Fruit fly (Drosophila melanogaster): Measurements from ENCODE around the gene mtrm.
A peak's percentile ranks its signal among the peaks of the same experiment; 100 is the strongest.

mtrm gene

DNA sequence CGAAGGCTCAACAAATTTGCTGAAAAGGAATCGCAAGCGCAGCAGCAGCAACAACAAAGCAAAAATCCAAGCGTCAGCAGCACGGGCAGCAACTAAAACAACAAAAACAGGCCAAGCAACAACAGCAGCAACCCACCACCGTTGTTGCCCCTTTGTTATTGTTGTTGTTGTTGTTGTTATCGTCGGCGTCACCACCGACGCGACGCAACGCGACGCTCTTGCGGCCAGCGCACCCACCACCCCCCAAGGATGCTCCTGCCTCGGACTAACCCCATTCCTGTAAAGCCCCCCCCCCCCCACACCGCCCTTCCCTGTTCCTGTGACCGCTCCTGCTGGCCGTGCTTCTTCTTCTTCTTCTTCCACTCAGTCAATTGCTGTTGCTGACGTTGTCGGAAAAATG is 37.9 kb downstream of the mtrm start (continued):
- 0 out of 2 replicates have a peak, but pooled peaks have one; percentile 20 for TF ChIP-seq MBD-R2 (GFP tag; IDR thresholded peaks at IDR 0.05)
- TF ChIP-seq sd (tag; optimal IDR thresholded peaks at IDR 0.05): no peak
- TF ChIP-seq Lim3 (GFP tag; IDR thresholded peaks at IDR 0.05): no peak
- no peak for TF ChIP-seq wek (GFP tag; optimal IDR thresholded peaks at IDR 0.05)
- TF ChIP-seq pan (optimal IDR thresholded peaks at IDR 0.05): no peak
- TF ChIP-seq pan (GFP tag; optimal IDR thresholded peaks at IDR 0.05 in 1 of 2, IDR thresholded peaks at IDR 0.05 in 1 of 2): no peak
- 0 out of 3 replicates have a peak, but pooled peaks have one; percentile 19 for TF ChIP-seq CG34422 (GFP tag; IDR thresholded peaks at IDR 0.05)
- no peak for TF ChIP-seq CG10462 (GFP tag; optimal IDR thresholded peaks at IDR 0.05)
- no peak for TF ChIP-seq CG6689 (GFP tag; IDR thresholded peaks at IDR 0.05)
- no peak for TF ChIP-seq CG13424 (tag; optimal IDR thresholded peaks at IDR 0.05)
- TF ChIP-seq hbn (GFP tag; IDR thresholded peaks at IDR 0.05; ENCODE audit: partially characterized antibody): no peak
- no peak for TF ChIP-seq CG1529 (GFP tag; optimal IDR thresholded peaks at IDR 0.05)
- TF ChIP-seq CG4404 (GFP tag; IDR thresholded peaks at IDR 0.05): no peak
- TF ChIP-seq CG3995 (GFP tag; optimal IDR thresholded peaks at IDR 0.05): no peak
- TF ChIP-seq CG18262 (tag; optimal IDR thresholded peaks at IDR 0.05): no peak
- TF ChIP-seq H15 (GFP tag; IDR thresholded peaks at IDR 0.05): no peak
- no peak for TF ChIP-seq CG12071 (GFP tag; optimal IDR thresholded peaks at IDR 0.05)
- TF ChIP-seq CG12391 (tag; optimal IDR thresholded peaks at IDR 0.05): no peak
- TF ChIP-seq CG10267 (tag; optimal IDR thresholded peaks at IDR 0.05): no peak
- TF ChIP-seq knrl (GFP tag; IDR thresholded peaks at IDR 0.05; ENCODE audit: partially characterized antibody): 0 out of 3 replicates have a peak, but pooled peaks have one; percentile 17
- TF ChIP-seq Adf1 (GFP tag; IDR thresholded peaks at IDR 0.05): peak; percentile 49; the same call in 1 of the 2 replicates
- TF ChIP-seq CG9437 (GFP tag; optimal IDR thresholded peaks at IDR 0.05): no peak
- TF ChIP-seq Sry-δ (GFP tag; optimal IDR thresholded peaks at IDR 0.05): no peak
- TF ChIP-seq CG32767 (GFP tag; IDR thresholded peaks at IDR 0.05): 0 out of 2 replicates have a peak, but pooled peaks have one; percentile 14
- peak; percentile 39 for TF ChIP-seq Hey (tag; optimal IDR thresholded peaks at IDR 0.05)
- TF ChIP-seq CG4360 (GFP tag; IDR thresholded peaks at IDR 0.05): peak; percentile 97
- TF ChIP-seq CG14441 (GFP tag; IDR thresholded peaks at IDR 0.05): no peak
- peak; percentile 65 for TF ChIP-seq CG17385 (GFP tag; optimal IDR thresholded peaks at IDR 0.05)
- no peak for TF ChIP-seq CG2116 (GFP tag; optimal IDR thresholded peaks at IDR 0.05)
- no peak for TF ChIP-seq bowl (GFP tag; IDR thresholded peaks at IDR 0.05)
- no peak for TF ChIP-seq cwo (GFP tag; optimal IDR thresholded peaks at IDR 0.05)
- no peak for TF ChIP-seq pum (GFP tag; optimal IDR thresholded peaks at IDR 0.05)
- no peak for TF ChIP-seq slp2 (GFP tag; optimal IDR thresholded peaks at IDR 0.05)
- TF ChIP-seq CG11093 (GFP tag; IDR thresholded peaks at IDR 0.05): no peak
- TF ChIP-seq al (GFP tag; IDR thresholded peaks at IDR 0.05): no peak
- no peak for TF ChIP-seq CG15269 (tag; optimal IDR thresholded peaks at IDR 0.05)
- TF ChIP-seq Gug (GFP tag; IDR thresholded peaks at IDR 0.05): no peak
- no peak for TF ChIP-seq corto (GFP tag; optimal IDR thresholded peaks at IDR 0.05)
- TF ChIP-seq hth (optimal IDR thresholded peaks at IDR 0.05): no peak
- no peak for TF ChIP-seq bigmax (GFP tag; optimal IDR thresholded peaks at IDR 0.05)
- no peak for TF ChIP-seq Pdp1 (GFP tag; optimal IDR thresholded peaks at IDR 0.05)
- 0 out of 2 replicates have a peak, but pooled peaks have one; percentile 11 for TF ChIP-seq Poxn (GFP tag; IDR thresholded peaks at IDR 0.05)
- no peak for TF ChIP-seq CG12659 (GFP tag; optimal IDR thresholded peaks at IDR 0.05)
- TF ChIP-seq toy (GFP tag; IDR thresholded peaks at IDR 0.05): no peak
- no peak for TF ChIP-seq CG4730 (GFP tag; IDR thresholded peaks at IDR 0.05)
- no peak for TF ChIP-seq salm (tag; optimal IDR thresholded peaks at IDR 0.05)
- TF ChIP-seq hkb (optimal IDR thresholded peaks at IDR 0.05): no peak
- TF ChIP-seq hkb (GFP tag; IDR thresholded peaks at IDR 0.05): peak; percentile 18; the same call in 1 of the 2 replicates
- TF ChIP-seq tna (GFP tag; IDR thresholded peaks at IDR 0.05; ENCODE audit: partially characterized antibody): no peak
- TF ChIP-seq nerfin-1 (tag; optimal IDR thresholded peaks at IDR 0.05): peak; percentile 44
- TF ChIP-seq CG3838 (GFP tag; optimal IDR thresholded peaks at IDR 0.05): no peak
- 0 out of 2 replicates have a peak, but pooled peaks have one; percentile 13 for TF ChIP-seq Bgb (GFP tag; IDR thresholded peaks at IDR 0.05; ENCODE audit: partially characterized antibody)
